Fruit fly (Drosophila melanogaster) Kc167 (cell line): ENCODE data around the gene CG15818.

Experiments used
- Myc ChIP-seq: fragments of >200 bp; optimal IDR thresholded peaks from 2 replicates; lab custom pipeline; 2017; ENCODE audit warnings: missing external identifiers
- h ChIP-seq: fragments of >200 bp; optimal IDR thresholded peaks from 3 replicates; lab custom pipeline; 2018; ENCODE audit warnings: missing external identifiers
- insv ChIP-seq: fragments of >200 bp; optimal IDR thresholded peaks from 3 replicates; lab custom pipeline; 2018; ENCODE audit warnings: missing external identifiers
- psq ChIP-seq: fragments of >200 bp; optimal IDR thresholded peaks from 2 replicates; lab custom pipeline; 2017; ENCODE audit warnings: missing external identifiers
- ttk ChIP-seq: sonication (Bioruptor generic); optimal IDR thresholded peaks from 2 replicates; lab custom pipeline; 2017; ENCODE audit warnings: missing external identifiers

- TF ChIP-seq h (no peak), insv (lab: Kevin White, UChicago) (no peak), psq (lab: Kevin White, UChicago) (no peak), Myc (no peak), ttk (lab: Kevin White, UChicago) (no peak)
Measured at dm6 chr2L:7409007-7409406, 1.7 kb upstream of the CG15818 start.
